Worm (Caenorhabditis elegans) whole organism, L3 larva: ENCODE measurements around the gene srxa-11.

Source experiments
- ZK546.5 ChIP-seq: sonication (generic microtip); optimal IDR thresholded peaks from 2 replicates; lab custom pipeline; 2017; ENCODE audit warnings: missing biosample characterization, missing genetic modification characterization
- aly-2 ChIP-seq: fragments of 150-350 bp; optimal IDR thresholded peaks from 2 replicates; lab custom pipeline; 2014; ENCODE audit warnings: missing biosample characterization, missing genetic modification characterization
- ama-1 ChIP-seq: fragments of 150-350 bp; optimal IDR thresholded peaks from 2 replicates; lab custom pipeline; 2018
- ceh-16 ChIP-seq: sonication (generic microtip); optimal IDR thresholded peaks from 2 replicates; lab custom pipeline; 2017; ENCODE audit warnings: missing biosample characterization, missing genetic modification characterization
- ceh-82 ChIP-seq: fragments of 150-350 bp; optimal IDR thresholded peaks from 2 replicates; lab custom pipeline; 2014; ENCODE audit warnings: missing biosample characterization, missing genetic modification characterization
- ceh-9 ChIP-seq: sonication (generic microtip); optimal IDR thresholded peaks from 2 replicates; lab custom pipeline; 2018; ENCODE audit warnings: missing biosample characterization, missing genetic modification characterization
- daf-12 ChIP-seq: fragments of 150-350 bp; optimal IDR thresholded peaks from 2 replicates; lab custom pipeline; 2014; ENCODE audit warnings: missing biosample characterization, missing genetic modification reagents, missing genetic modification characterization
- egl-27 ChIP-seq: sonication (generic microtip); optimal IDR thresholded peaks from 4 replicates; lab custom pipeline; 2017; ENCODE audit warnings: missing biosample characterization, missing genetic modification reagents, missing genetic modification characterization
- elt-2 ChIP-seq: sonication (generic microtip); optimal IDR thresholded peaks from 2 replicates; lab custom pipeline; 2016; ENCODE audit warnings: missing genetic modification reagents, mild to moderate bottlenecking, missing genetic modification characterization, missing compliant biosample characterization
- elt-3 ChIP-seq, 3 experiments: fragments of 150-350 bp in 1 of 3; sonication (generic microtip) in 2 of 3; optimal IDR thresholded peaks; 2 replicates in 2 of 3; 4 replicates in 1 of 3; lab custom pipeline; 2014 to 2017; ENCODE audit warnings: missing biosample characterization in 3 of 3, missing genetic modification characterization in 3 of 3
- eor-1 ChIP-seq, 2 experiments: fragments of 150-350 bp; optimal IDR thresholded peaks; 2 replicates each; lab custom pipeline; 2014 to 2018; ENCODE audit warnings: missing biosample characterization in 2 of 2, missing genetic modification characterization in 2 of 2
- fkh-10 ChIP-seq: sonication (generic microtip); optimal IDR thresholded peaks from 2 replicates; lab custom pipeline; 2017; ENCODE audit warnings: missing biosample characterization, missing genetic modification reagents, missing genetic modification characterization
- fkh-2 ChIP-seq: fragments of 150-350 bp; optimal IDR thresholded peaks from 2 replicates; lab custom pipeline; 2014; ENCODE audit warnings: missing biosample characterization, missing genetic modification reagents, missing genetic modification characterization
- fos-1 ChIP-seq: fragments of 150-350 bp; optimal IDR thresholded peaks from 2 replicates; lab custom pipeline; 2014; ENCODE audit warnings: missing biosample characterization, missing genetic modification characterization
- hmg-11 ChIP-seq: sonication (generic microtip); optimal IDR thresholded peaks from 2 replicates; lab custom pipeline; 2016; ENCODE audit warnings: missing genetic modification characterization, missing compliant biosample characterization
- jun-1 ChIP-seq: fragments of 150-350 bp; optimal IDR thresholded peaks from 2 replicates; lab custom pipeline; 2014; ENCODE audit warnings: missing biosample characterization, missing genetic modification reagents, missing genetic modification characterization
- lin-15B ChIP-seq: fragments of 150-350 bp; optimal IDR thresholded peaks from 2 replicates; lab custom pipeline; 2014; ENCODE audit warnings: missing biosample characterization, missing genetic modification characterization
- lin-39 ChIP-seq: fragments of 150-350 bp; optimal IDR thresholded peaks from 2 replicates; lab custom pipeline; 2018; ENCODE audit warnings: missing biosample characterization, missing genetic modification reagents, missing genetic modification characterization
- nfya-1 ChIP-seq: sonication (generic microtip); optimal IDR thresholded peaks from 2 replicates; lab custom pipeline; 2017; ENCODE audit warnings: missing genetic modification characterization, mild to moderate bottlenecking, missing compliant biosample characterization, antibody characterized with exemption, moderate library complexity; ENCODE audit not compliant: insufficient read depth
- nhr-12 ChIP-seq: fragments of 150-350 bp; optimal IDR thresholded peaks from 2 replicates; lab custom pipeline; 2014; ENCODE audit warnings: missing biosample characterization, missing genetic modification characterization
- nhr-23 ChIP-seq: fragments of 150-350 bp; optimal IDR thresholded peaks from 2 replicates; lab custom pipeline; 2014; ENCODE audit warnings: missing biosample characterization, missing genetic modification reagents, missing genetic modification characterization
- nhr-237 ChIP-seq: fragments of 150-350 bp; optimal IDR thresholded peaks from 2 replicates; lab custom pipeline; 2014; ENCODE audit warnings: missing biosample characterization, missing genetic modification characterization
- nhr-25 ChIP-seq: sonication (generic microtip); optimal IDR thresholded peaks from 2 replicates; lab custom pipeline; 2017; ENCODE audit warnings: missing biosample characterization, missing genetic modification characterization
- nhr-43 ChIP-seq: sonication (generic microtip); optimal IDR thresholded peaks from 2 replicates; lab custom pipeline; 2016; ENCODE audit warnings: mild to moderate bottlenecking, missing genetic modification characterization, missing compliant biosample characterization; ENCODE audit not compliant: poor library complexity, severe bottlenecking
- nhr-67 ChIP-seq: fragments of 150-350 bp; optimal IDR thresholded peaks from 2 replicates; lab custom pipeline; 2014; ENCODE audit warnings: missing biosample characterization, missing genetic modification characterization
- nhr-77 ChIP-seq: fragments of 150-350 bp; optimal IDR thresholded peaks from 2 replicates; lab custom pipeline; 2014; ENCODE audit warnings: missing biosample characterization, missing genetic modification characterization
- pha-4 ChIP-seq: fragments of 150-350 bp; optimal IDR thresholded peaks from 2 replicates; lab custom pipeline; 2014; ENCODE audit warnings: missing biosample characterization, missing genetic modification reagents, missing genetic modification characterization
- pqm-1 ChIP-seq: fragments of 150-350 bp; optimal IDR thresholded peaks from 2 replicates; lab custom pipeline; 2017; ENCODE audit warnings: missing biosample characterization, missing genetic modification characterization, inconsistent platforms
- skn-1 ChIP-seq: fragments of 150-350 bp; optimal IDR thresholded peaks from 2 replicates; lab custom pipeline; 2014; ENCODE audit warnings: missing biosample characterization, missing genetic modification characterization
- snpc-4 ChIP-seq: fragments of 150-350 bp; optimal IDR thresholded peaks from 2 replicates; lab custom pipeline; 2014; ENCODE audit warnings: missing biosample characterization, missing genetic modification characterization
- unc-39 ChIP-seq: sonication (generic microtip); optimal IDR thresholded peaks from 4 replicates; lab custom pipeline; 2017; ENCODE audit warnings: missing biosample characterization, missing genetic modification characterization
- zag-1 ChIP-seq: fragments of 150-350 bp; optimal IDR thresholded peaks from 2 replicates; lab custom pipeline; 2014; ENCODE audit warnings: missing biosample characterization, missing genetic modification characterization
- ztf-4 ChIP-seq: fragments of 150-350 bp; optimal IDR thresholded peaks from 2 replicates; lab custom pipeline; 2014; ENCODE audit warnings: missing biosample characterization, missing genetic modification characterization

The srxa-11 gene

DNA sequence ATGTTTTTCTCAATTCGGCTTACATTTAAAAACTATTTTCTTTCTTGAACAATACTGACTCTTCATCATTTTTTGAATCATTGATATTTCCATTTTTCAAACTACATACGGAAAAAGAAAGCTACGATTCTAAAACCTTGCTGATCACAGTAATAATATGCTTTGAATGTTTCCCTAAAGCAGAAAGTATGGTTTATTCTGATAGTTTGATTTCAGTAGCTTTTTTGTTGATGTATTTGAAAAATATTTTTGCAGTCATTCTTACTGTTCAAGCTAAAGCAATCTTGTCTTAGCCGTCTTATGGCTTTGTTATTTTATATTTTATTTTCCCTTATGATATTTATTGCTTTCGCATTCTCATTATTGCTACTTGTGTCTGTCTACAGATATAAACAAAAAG lies 5.6 kb downstream of the srxa-11 start, which contains the start of gene srxa-13:
srxa-13 (plus strand) TSS at position 301 of the 400 bp plus-strand sequence.
- TF ChIP-seq lin-39 (tag; lab: Kevin White, UChicago) = no peak
- TF ChIP-seq ceh-16 = no peak
- no peak for TF ChIP-seq pqm-1 (tag; lab: Kevin White, UChicago)
- no peak for TF ChIP-seq ama-1
- TF ChIP-seq fkh-2 = no peak
- no peak for TF ChIP-seq lin-15B (tag; lab: Kevin White, UChicago)
- TF ChIP-seq nhr-12 (tag; lab: Kevin White, UChicago) = no peak
- TF ChIP-seq snpc-4 (tag; lab: Kevin White, UChicago) = no peak
- no peak for TF ChIP-seq jun-1
- no peak for TF ChIP-seq elt-3 (tag; optimal IDR thresholded peaks at IDR 0.05; lab: Kevin White, UChicago)

- no peak for TF ChIP-seq ceh-82 (tag; lab: Kevin White, UChicago)
- TF ChIP-seq pqm-1 (tag; lab: Kevin White, UChicago) = no peak
- TF ChIP-seq aly-2 (tag; lab: Kevin White, UChicago) = no peak
- TF ChIP-seq nhr-237 (tag; lab: Kevin White, UChicago) = no peak
- no peak for TF ChIP-seq daf-12 (tag; lab: Kevin White, UChicago)
- no peak for TF ChIP-seq ceh-9 (tag; lab: Kevin White, UChicago)
- no peak for TF ChIP-seq ZK546.5 (tag; lab: Kevin White, UChicago)
- TF ChIP-seq lin-15B (tag; lab: Kevin White, UChicago) = no peak
Observed at ce11 chrV:13931225-13931624, 7.3 kb downstream of the srxa-11 start, which contains the start of gene C06B3.16. C06B3.16 (plus strand) TSS chrV:13931525.

ce11 chrV:13931952-13932351 lies 8.0 kb downstream of the srxa-11 start:
- TF ChIP-seq pha-4 (tag; lab: Kevin White, UChicago) (no peak), nhr-43 (tag; lab: Kevin White, UChicago) (no peak), lin-15B (tag; lab: Kevin White, UChicago) (no peak), nfya-1 (no peak), hmg-11 (tag; lab: Kevin White, UChicago) (no peak), nhr-12 (tag; lab: Kevin White, UChicago) (no peak), ZK546.5 (tag; lab: Kevin White, UChicago) (no peak), nhr-77 (tag; lab: Kevin White, UChicago) (no peak)

ce11 chrV:13934545-13934944 lies 10.6 kb downstream of the srxa-11 start, which contains the start of gene R10D12.1:
R10D12.1 (minus strand) TSS chrV:13934645.
- TF ChIP-seq fkh-10 (GFP tag; lab: Kevin White, UChicago) (no peak), skn-1 (no peak), elt-2 (no peak), ztf-4 (tag; lab: Kevin White, UChicago) (no peak), nhr-23 (tag; lab: Kevin White, UChicago) (no peak), nhr-12 (tag; lab: Kevin White, UChicago) (no peak), ceh-82 (tag; lab: Kevin White, UChicago) (no peak), eor-1 (tag; optimal IDR thresholded peaks at IDR 0.05; lab: Kevin White, UChicago) (no peak), nhr-67 (tag; lab: Kevin White, UChicago) (no peak), egl-27 (tag; lab: Kevin White, UChicago) (no peak), pha-4 (tag; lab: Kevin White, UChicago) (no peak), nhr-43 (tag; lab: Kevin White, UChicago) (no peak), jun-1 (no peak), unc-39 (tag; lab: Kevin White, UChicago) (no peak), hmg-11 (tag; lab: Kevin White, UChicago) (no peak), fos-1 (tag; lab: Kevin White, UChicago) (no peak), zag-1 (tag; lab: Kevin White, UChicago) (no peak), ama-1 (no peak), nhr-25 (no peak)
- TF ChIP-seq, all 47 proteins: peak for 0

ce11 chrV:13935423-13935822 lies 11.5 kb downstream of the srxa-11 start:
- no peak for TF ChIP-seq unc-39 (tag; lab: Kevin White, UChicago)
- TF ChIP-seq elt-3 (tag; optimal IDR thresholded peaks at IDR 0.05; lab: Kevin White, UChicago) = peak in 1 of 3 experiments; percentile 42
